Worm (Caenorhabditis elegans): ENCODE data around the gene rpl-36.

Gene rpl-36

ce11 chrIII:7165276-7165675 is 14.8 kb upstream of the rpl-36 start:
- no peak for TF ChIP-seq ref-1 (GFP tag; conservative IDR thresholded peaks at IDR 0.05)
- TF ChIP-seq ztf-23 (GFP tag; IDR thresholded peaks at IDR 0.05) = no peak
- no peak for TF ChIP-seq klf-2 (GFP tag; conservative IDR thresholded peaks at IDR 0.05)
- TF ChIP-seq flt-1 (GFP tag; IDR thresholded peaks at IDR 0.05) = no peak
- TF ChIP-seq tab-1 (GFP tag; IDR thresholded peaks at IDR 0.05) = no peak
- TF ChIP-seq cog-1 (tag; optimal IDR thresholded peaks at IDR 0.05) = no peak

DNA sequence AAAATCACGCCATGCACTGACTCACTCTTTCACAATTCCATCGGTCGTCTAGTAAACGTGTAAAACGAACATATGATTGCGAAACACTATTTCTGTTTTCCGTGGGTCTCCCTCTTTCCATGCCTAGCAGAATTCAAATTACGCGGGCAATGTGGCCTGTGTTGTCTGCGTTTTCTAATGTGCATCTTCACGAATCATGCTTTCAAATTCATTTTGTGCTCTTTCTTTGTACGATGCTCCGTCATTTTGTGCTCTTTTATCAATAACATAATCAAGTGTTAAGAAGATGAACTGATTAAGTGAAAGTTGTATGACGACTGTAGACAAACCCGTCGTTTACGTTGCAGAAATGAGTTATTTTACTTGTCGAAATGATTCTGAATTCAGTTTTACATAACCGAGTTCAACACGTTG is 14.2 kb upstream of the rpl-36 start:
- TF ChIP-seq flt-1 (GFP tag; IDR thresholded peaks at IDR 0.05) (no peak), ztf-23 (GFP tag; IDR thresholded peaks at IDR 0.05) (no peak), ref-1 (GFP tag; conservative IDR thresholded peaks at IDR 0.05) (no peak), med-1 (GFP tag; optimal IDR thresholded peaks at IDR 0.05; ENCODE audit: insufficient read depth) (no peak), tab-1 (GFP tag; IDR thresholded peaks at IDR 0.05) (no peak), cog-1 (tag; optimal IDR thresholded peaks at IDR 0.05) (no peak)

DNA sequence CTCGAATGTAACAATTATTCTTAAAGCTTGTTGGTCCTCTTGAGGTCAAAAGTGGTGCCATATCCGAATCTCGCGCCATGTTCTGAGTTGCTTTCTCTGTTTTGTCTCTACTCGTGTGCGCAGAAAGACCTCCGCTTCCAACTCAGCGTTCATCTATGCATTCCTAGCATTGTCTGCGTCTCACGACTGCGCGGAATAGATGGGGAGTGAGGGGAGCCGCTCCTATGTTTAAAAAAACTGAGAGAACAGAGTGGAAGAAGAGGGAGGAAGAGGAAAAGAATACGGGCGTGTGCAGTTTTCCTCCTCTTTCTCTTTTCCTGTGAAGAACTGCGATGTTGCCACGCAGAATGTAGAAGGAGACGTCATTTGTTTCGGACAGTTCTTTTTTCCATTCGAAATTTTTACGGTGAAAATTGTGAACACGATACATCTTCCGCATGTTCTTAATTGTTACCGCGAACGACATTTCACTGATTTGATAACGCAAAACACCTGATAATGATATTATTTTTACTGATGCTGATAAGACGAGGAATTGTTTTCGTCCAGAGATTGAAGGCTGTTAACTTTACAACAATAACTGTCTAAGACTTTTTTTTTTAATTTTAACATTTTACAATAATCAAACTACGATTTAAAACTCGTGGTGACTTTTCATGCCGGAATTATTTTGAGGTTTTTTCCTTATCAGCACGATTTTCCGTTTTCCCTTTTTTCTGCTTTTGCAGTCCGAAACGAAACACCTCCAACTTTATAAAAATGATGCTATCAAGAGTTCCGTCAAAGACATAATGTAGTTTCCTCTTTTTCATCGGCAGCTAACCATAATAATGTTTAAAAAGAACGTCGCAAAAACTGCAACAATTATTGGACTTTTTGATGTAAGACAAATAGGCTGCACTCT is 13.1 kb upstream of the rpl-36 start:
- TF ChIP-seq klf-2 (GFP tag; conservative IDR thresholded peaks at IDR 0.05) (no peak), tab-1 (GFP tag; IDR thresholded peaks at IDR 0.05) (no peak), ztf-23 (GFP tag; IDR thresholded peaks at IDR 0.05) (no peak), ref-1 (GFP tag; conservative IDR thresholded peaks at IDR 0.05) (no peak), cog-1 (tag; optimal IDR thresholded peaks at IDR 0.05) (no peak), flt-1 (GFP tag; IDR thresholded peaks at IDR 0.05) (no peak), med-1 (GFP tag; optimal IDR thresholded peaks at IDR 0.05; ENCODE audit: insufficient read depth) (no peak), ztf-29 (GFP tag; IDR thresholded peaks at IDR 0.05) (no peak), T22C8.4 (GFP tag; IDR thresholded peaks at IDR 0.05) (no peak)

- no peak for TF ChIP-seq ztf-29 (GFP tag; IDR thresholded peaks at IDR 0.05)
- no peak for TF ChIP-seq klf-2 (GFP tag; conservative IDR thresholded peaks at IDR 0.05)
- no peak for TF ChIP-seq med-1 (GFP tag; optimal IDR thresholded peaks at IDR 0.05; ENCODE audit: insufficient read depth)
- no peak for TF ChIP-seq T22C8.4 (GFP tag; IDR thresholded peaks at IDR 0.05)
- no peak for TF ChIP-seq cog-1 (tag; optimal IDR thresholded peaks at IDR 0.05)
- TF ChIP-seq flt-1 (GFP tag; IDR thresholded peaks at IDR 0.05) = no peak
- TF ChIP-seq ref-1 (GFP tag; conservative IDR thresholded peaks at IDR 0.05) = no peak
- TF ChIP-seq ztf-23 (GFP tag; IDR thresholded peaks at IDR 0.05) = no peak
- no peak for TF ChIP-seq tab-1 (GFP tag; IDR thresholded peaks at IDR 0.05)
Observed at ce11 chrIII:7167568-7167937, 12.5 kb upstream of the rpl-36 start, which contains the start of gene acs-4. Gene acs-4, plus strand, starts transcription at chrIII:7167838.

DNA sequence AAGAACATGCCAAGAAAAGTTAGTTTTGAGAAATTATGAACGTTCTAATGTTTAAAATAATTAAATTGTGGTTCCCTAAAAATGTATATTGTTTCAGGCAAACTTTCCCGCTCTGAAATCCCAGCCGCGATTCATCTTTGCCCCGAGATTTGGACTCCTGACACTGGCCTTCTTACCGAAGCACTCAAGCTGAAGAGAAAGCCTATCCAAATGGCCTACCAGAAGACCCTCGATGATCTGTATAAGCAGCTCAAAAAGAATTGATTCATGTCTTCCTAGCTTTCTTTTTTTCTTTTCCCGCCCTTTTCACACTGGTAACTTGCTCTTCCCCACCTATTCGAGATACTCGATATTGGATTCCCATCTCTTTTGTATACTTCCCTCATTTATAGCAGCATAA is 10.0 kb upstream of the rpl-36 start:
- TF ChIP-seq med-1 (GFP tag; optimal IDR thresholded peaks at IDR 0.05; ENCODE audit: insufficient read depth) = no peak
- no peak for TF ChIP-seq flt-1 (GFP tag; IDR thresholded peaks at IDR 0.05)
- no peak for TF ChIP-seq klf-2 (GFP tag; conservative IDR thresholded peaks at IDR 0.05)
- no peak for TF ChIP-seq ztf-23 (GFP tag; IDR thresholded peaks at IDR 0.05)
- no peak for TF ChIP-seq T22C8.4 (GFP tag; IDR thresholded peaks at IDR 0.05)
- TF ChIP-seq ref-1 (GFP tag; conservative IDR thresholded peaks at IDR 0.05) = no peak
- no peak for TF ChIP-seq tab-1 (GFP tag; IDR thresholded peaks at IDR 0.05)
- TF ChIP-seq ztf-29 (GFP tag; IDR thresholded peaks at IDR 0.05) = no peak
- no peak for TF ChIP-seq cog-1 (tag; optimal IDR thresholded peaks at IDR 0.05)

ce11 chrIII:7178497-7178896 is 1.6 kb upstream of the rpl-36 start:
- no peak for TF ChIP-seq ref-1 (GFP tag; conservative IDR thresholded peaks at IDR 0.05)
- TF ChIP-seq ztf-23 (GFP tag; IDR thresholded peaks at IDR 0.05) = no peak
- no peak for TF ChIP-seq ztf-29 (GFP tag; IDR thresholded peaks at IDR 0.05)
- no peak for TF ChIP-seq T22C8.4 (GFP tag; IDR thresholded peaks at IDR 0.05)

ce11 chrIII:7180613-7181012 is 562 bp downstream of the rpl-36 start, which contains the start of gene ndab-2:
Gene ndab-2, plus strand, starts transcription at chrIII:7180752.
- TF ChIP-seq med-1 (GFP tag; optimal IDR thresholded peaks at IDR 0.05; ENCODE audit: insufficient read depth) = no peak
- no peak for TF ChIP-seq ref-1 (GFP tag; conservative IDR thresholded peaks at IDR 0.05)
- no peak for TF ChIP-seq flt-1 (GFP tag; IDR thresholded peaks at IDR 0.05)
- TF ChIP-seq klf-2 (GFP tag; conservative IDR thresholded peaks at IDR 0.05) = no peak
- no peak for TF ChIP-seq cog-1 (tag; optimal IDR thresholded peaks at IDR 0.05)
- TF ChIP-seq ztf-23 (GFP tag; IDR thresholded peaks at IDR 0.05) = no peak

- TF ChIP-seq tab-1 (GFP tag; IDR thresholded peaks at IDR 0.05) (no peak), flt-1 (GFP tag; IDR thresholded peaks at IDR 0.05) (0 out of 2 replicates have a peak, but pooled peaks have one; percentile 18)
Observed at ce11 chrIII:7181822-7182221, 1.8 kb downstream of the rpl-36 start, which contains the start of gene epg-4. Gene epg-4, plus strand, starts transcription at chrIII:7182167.

- TF ChIP-seq flt-1 (GFP tag; IDR thresholded peaks at IDR 0.05) = no peak
Observed at ce11 chrIII:7184022-7184421, 4.0 kb downstream of the rpl-36 start, which contains the start of gene yju-2. Gene yju-2, plus strand, starts transcription at chrIII:7184336.

- TF ChIP-seq ref-1 (GFP tag; conservative IDR thresholded peaks at IDR 0.05) = no peak
- no peak for TF ChIP-seq tab-1 (GFP tag; IDR thresholded peaks at IDR 0.05)
- TF ChIP-seq med-1 (GFP tag; optimal IDR thresholded peaks at IDR 0.05; ENCODE audit: insufficient read depth) = no peak
- no peak for TF ChIP-seq klf-2 (GFP tag; conservative IDR thresholded peaks at IDR 0.05)
- no peak for TF ChIP-seq cog-1 (tag; optimal IDR thresholded peaks at IDR 0.05)
- no peak for TF ChIP-seq T22C8.4 (GFP tag; IDR thresholded peaks at IDR 0.05)
- TF ChIP-seq ztf-29 (GFP tag; IDR thresholded peaks at IDR 0.05) = no peak
- no peak for TF ChIP-seq ztf-23 (GFP tag; IDR thresholded peaks at IDR 0.05)
- TF ChIP-seq flt-1 (GFP tag; IDR thresholded peaks at IDR 0.05) = no peak
Observed at ce11 chrIII:7185473-7185872, 5.4 kb downstream of the rpl-36 start, which contains the start of gene F37C12.14. Gene F37C12.14, minus strand, starts transcription at chrIII:7185573.
